Fruit fly (Drosophila melanogaster): Measurements from ENCODE around the gene Tao.

Tao gene

dm6 chrX:19579648-19580301 is at the start of gene Tao:
Gene Tao, minus strand, starts transcription at chrX:19579800.
- no peak for TF ChIP-seq noc (tag; optimal IDR thresholded peaks at IDR 0.05)

- no peak for TF ChIP-seq noc (tag; optimal IDR thresholded peaks at IDR 0.05)
These were observed 45.8 kb upstream of the Tao start, which contains the start of gene CG14212 for dm6 chrX:19625405-19625804. Gene CG14212, plus strand, starts transcription at chrX:19625705.

- no peak for TF ChIP-seq noc (tag; optimal IDR thresholded peaks at IDR 0.05)
These were observed 43.3 kb upstream of the Tao start, which contains the start of the genes Naa20A and MKP-4 for dm6 chrX:19622924-19623323. Gene Naa20A, minus strand, starts transcription at chrX:19623074. Gene MKP-4, plus strand, starts transcription at chrX:19623114.

DNA sequence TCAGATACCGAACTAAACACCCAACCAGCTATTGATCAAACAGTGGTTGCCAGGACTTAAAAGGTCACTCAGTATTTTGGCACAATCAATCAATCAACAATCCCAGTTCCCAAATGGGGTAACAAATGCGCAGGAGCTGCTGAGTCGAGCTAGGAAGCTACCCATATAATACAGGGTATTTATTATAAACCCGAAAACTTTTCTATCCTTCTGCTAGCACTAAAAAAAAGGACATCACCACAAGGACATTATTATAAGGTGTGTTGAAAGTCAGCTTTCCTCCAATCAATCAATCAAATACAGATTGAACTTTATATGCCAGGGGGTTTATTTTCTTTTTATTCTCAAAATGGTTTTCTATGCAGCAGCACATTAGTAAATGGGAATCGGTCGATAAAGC is 41.5 kb upstream of the Tao start, which contains the start of gene CG14221:
TSS of gene CG14221 (minus strand) at position 101 of the 400 bp plus-strand sequence.
- no peak for TF ChIP-seq noc (tag; optimal IDR thresholded peaks at IDR 0.05)

dm6 chrX:19618183-19618740 is 38.7 kb upstream of the Tao start, which contains the start of the genes Pstk and Tim9b:
Gene Pstk, minus strand, starts transcription at chrX:19618537.
Gene Tim9b, minus strand, starts transcription at chrX:19618537.
- no peak for TF ChIP-seq noc (tag; optimal IDR thresholded peaks at IDR 0.05)

dm6 chrX:19615990-19616663 is 36.5 kb upstream of the Tao start, which contains the start of gene CG14210:
Gene CG14210, plus strand, starts transcription at chrX:19616196.
- TF ChIP-seq noc (tag; optimal IDR thresholded peaks at IDR 0.05): no peak

dm6 chrX:19613473-19613872 is 33.9 kb upstream of the Tao start:
- no peak for TF ChIP-seq noc (tag; optimal IDR thresholded peaks at IDR 0.05)

DNA sequence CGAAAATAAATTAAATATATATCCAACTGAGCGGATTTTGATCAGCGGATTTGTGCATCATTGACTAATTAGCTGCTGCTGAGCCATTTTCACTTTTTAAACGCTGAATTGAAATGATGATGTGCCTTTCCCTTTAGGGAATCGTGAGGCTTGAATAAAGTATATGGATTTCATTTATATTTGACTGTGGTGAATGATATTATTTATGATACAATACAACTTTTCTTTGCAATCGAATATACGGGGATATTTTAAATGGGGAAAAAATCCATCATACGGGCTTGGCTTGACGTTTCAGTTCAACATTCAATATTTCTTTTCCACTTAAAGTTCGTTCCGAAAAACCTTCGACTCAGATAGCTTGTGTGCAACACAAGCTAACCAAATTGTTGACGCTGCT is 31.6 kb upstream of the Tao start, which contains the start of the genes Shawn and Tyler:
TSS of gene Shawn (plus strand) at position 301 of the 400 bp plus-strand sequence.
TSS of gene Tyler (plus strand) at position 301 of the 400 bp plus-strand sequence.
- no peak for TF ChIP-seq noc (tag; optimal IDR thresholded peaks at IDR 0.05)

dm6 chrX:19608042-19608609 is 28.5 kb upstream of the Tao start:
- peak; percentile 57 for TF ChIP-seq noc (tag; optimal IDR thresholded peaks at IDR 0.05)

- TF ChIP-seq noc (tag; optimal IDR thresholded peaks at IDR 0.05): no peak
These were observed 27.4 kb upstream of the Tao start for dm6 chrX:19606971-19607370.

DNA sequence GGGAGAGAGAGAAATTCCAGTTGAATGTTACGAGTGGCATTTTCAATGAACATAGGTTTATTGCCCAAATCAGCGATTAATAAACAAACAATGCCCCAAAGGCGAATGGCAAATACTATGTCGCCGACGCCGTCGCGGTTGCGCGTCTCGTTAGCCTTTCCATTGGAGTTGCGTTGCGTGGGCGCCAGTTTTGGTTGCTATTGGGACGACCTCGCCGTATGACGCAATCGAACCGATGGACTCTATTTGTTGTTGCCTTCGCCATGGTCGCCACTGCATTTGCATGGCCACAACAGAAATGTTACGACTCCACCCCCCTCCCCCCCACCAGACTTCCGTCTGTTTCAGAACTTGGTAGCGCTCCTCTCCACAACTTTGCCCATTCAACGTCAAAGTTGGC is 27.0 kb upstream of the Tao start:
- no peak for TF ChIP-seq noc (tag; optimal IDR thresholded peaks at IDR 0.05)

- TF ChIP-seq noc (tag; optimal IDR thresholded peaks at IDR 0.05): no peak
These were observed 26.3 kb upstream of the Tao start for dm6 chrX:19605915-19606314.

DNA sequence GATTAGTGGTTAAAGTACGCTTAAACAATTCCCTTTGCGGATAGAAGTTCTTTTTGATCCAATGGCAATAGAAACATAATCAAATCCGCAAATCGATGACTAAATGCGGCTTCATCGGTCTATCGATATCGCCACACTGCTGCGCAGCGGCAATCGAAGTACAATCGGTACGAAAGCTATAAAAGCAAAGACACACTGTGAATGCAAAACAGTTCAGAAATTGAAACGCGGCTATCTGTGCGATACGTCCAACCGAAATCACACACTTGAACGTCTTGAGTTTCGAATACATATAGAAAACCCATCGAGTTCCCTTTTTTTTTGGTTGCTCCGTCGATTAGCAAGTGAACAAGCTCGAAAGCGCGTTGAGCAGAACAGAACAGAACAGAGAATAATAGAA is 25.4 kb upstream of the Tao start, which contains the start of gene CG14207:
TSS of gene CG14207 (plus strand) at position 203 of the 400 bp plus-strand sequence.
- TF ChIP-seq noc (tag; optimal IDR thresholded peaks at IDR 0.05): peak; percentile 44

DNA sequence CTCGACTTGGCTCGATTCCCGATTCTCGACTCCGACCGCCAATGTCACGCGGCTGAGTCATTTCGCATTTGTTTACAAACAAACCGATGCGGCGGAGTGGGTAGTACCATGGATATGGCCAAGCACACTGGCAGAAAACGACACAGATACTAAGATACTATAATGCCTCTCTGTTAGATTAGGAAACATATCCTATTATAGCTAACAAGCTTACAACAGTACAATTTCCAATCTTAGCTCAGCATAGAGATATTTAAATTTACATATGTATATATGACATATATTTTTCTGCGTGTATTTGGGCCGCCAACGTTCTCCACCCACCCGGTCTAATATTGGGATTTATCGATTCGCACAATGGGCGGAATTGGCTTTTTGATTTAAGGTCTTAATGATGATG is 24.4 kb upstream of the Tao start:
- peak; percentile 66 for TF ChIP-seq noc (tag; optimal IDR thresholded peaks at IDR 0.05)

DNA sequence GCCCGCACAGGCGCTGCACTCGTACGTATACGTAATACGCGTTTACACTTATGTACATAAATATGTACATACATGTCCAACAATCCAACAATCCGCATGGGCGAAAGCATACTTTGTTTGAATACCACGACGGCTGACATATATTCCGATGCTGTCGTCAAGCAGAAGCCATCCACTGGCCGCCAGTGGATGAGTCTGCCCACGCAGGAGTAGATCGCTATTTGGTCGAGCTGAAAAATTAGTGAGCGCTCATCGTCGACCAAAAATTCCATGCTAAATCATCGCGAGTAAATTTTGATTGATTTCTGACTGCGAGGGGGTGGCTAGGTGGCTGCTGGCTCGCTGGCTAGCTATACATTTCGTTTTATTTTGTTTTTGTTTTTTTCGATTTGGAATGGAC is 22.9 kb upstream of the Tao start:
- no peak for TF ChIP-seq noc (tag; optimal IDR thresholded peaks at IDR 0.05)

dm6 chrX:19601644-19602043 is 22.0 kb upstream of the Tao start, which contains the start of gene CG14220:
Gene CG14220, minus strand, starts transcription at chrX:19601851.
- no peak for TF ChIP-seq noc (tag; optimal IDR thresholded peaks at IDR 0.05)

All from whole organism, larva.